Worm (Caenorhabditis elegans) whole organism, L1 larva: ENCODE results near the gene nep-12.
A peak's percentile ranks its signal among the peaks of the same experiment; 100 is the strongest.

ENCODE experiments used
- ama-1 ChIP-seq: fragments of 150-350 bp; optimal IDR thresholded peaks from 2 replicates; lab custom pipeline; 2014
- blmp-1 ChIP-seq: fragments of 150-350 bp; optimal IDR thresholded peaks from 2 replicates; lab custom pipeline; 2014; ENCODE audit warnings: missing biosample characterization, missing genetic modification characterization
- efl-3 ChIP-seq: fragments of 200-800 bp; sonication (Bioruptor generic); optimal IDR thresholded peaks from 2 replicates; lab custom pipeline; 2018; ENCODE audit warnings: mild to moderate bottlenecking, missing genetic modification characterization, missing compliant biosample characterization
- elt-2 ChIP-seq: sonication (generic microtip); optimal IDR thresholded peaks from 2 replicates; lab custom pipeline; 2016; ENCODE audit warnings: missing genetic modification characterization, mild to moderate bottlenecking, inconsistent platforms, missing compliant biosample characterization, missing genetic modification reagents
- nhr-11 ChIP-seq: fragments of 150-350 bp; optimal IDR thresholded peaks from 2 replicates; lab custom pipeline; 2014; ENCODE audit warnings: missing biosample characterization, missing genetic modification characterization
- nhr-28 ChIP-seq: fragments of 150-350 bp; optimal IDR thresholded peaks from 2 replicates; lab custom pipeline; 2014; ENCODE audit warnings: missing biosample characterization, missing genetic modification characterization
- sptf-1 ChIP-seq: fragments of 150-350 bp; optimal IDR thresholded peaks from 2 replicates; lab custom pipeline; 2014; ENCODE audit warnings: missing biosample characterization, missing genetic modification characterization
- unc-62 ChIP-seq: fragments of 150-350 bp; optimal IDR thresholded peaks from 2 replicates; lab custom pipeline; 2014; ENCODE audit warnings: missing biosample characterization, missing genetic modification reagents, missing genetic modification characterization

DNA sequence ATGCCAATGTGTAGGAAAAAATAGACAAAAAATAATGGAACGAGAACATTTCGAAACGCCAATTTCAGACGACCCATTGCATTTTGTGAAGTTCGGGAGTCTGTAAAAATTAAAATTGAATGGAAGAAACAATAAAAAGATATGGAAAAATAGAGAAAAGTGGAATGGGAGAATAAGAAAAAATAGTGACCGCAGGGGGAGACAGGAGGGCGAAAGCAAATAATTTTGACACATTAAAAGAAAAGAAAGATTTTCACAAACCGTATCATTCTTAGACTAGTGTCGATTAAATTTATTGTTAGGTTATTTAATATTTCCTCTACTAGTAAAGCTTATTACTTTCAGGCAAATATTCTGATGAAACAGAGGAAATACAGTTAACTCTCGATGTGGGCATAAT lies 50.5 kb downstream of the nep-12 start, which contains the start of gene F41C3.11:
- no peak for TF ChIP-seq unc-62 (GFP tag; lab: Kevin White, UChicago)
- no peak for TF ChIP-seq ama-1
- TF ChIP-seq elt-2 (tag; lab: Kevin White, UChicago) = no peak
- no peak for TF ChIP-seq efl-3 (GFP tag; lab: Kevin White, UChicago)
- no peak for TF ChIP-seq nhr-28 (tag; lab: Kevin White, UChicago)
- TF ChIP-seq nhr-11 (tag; lab: Kevin White, UChicago) = no peak
- TF ChIP-seq blmp-1 (tag; lab: Kevin White, UChicago) = peak; percentile 25
- no peak for TF ChIP-seq sptf-1
